Fruit fly (Drosophila melanogaster): ENCODE data around the gene CG3032.
A peak's percentile ranks its signal among the peaks of the same experiment; 100 is the strongest.

The CG3032 gene

DNA sequence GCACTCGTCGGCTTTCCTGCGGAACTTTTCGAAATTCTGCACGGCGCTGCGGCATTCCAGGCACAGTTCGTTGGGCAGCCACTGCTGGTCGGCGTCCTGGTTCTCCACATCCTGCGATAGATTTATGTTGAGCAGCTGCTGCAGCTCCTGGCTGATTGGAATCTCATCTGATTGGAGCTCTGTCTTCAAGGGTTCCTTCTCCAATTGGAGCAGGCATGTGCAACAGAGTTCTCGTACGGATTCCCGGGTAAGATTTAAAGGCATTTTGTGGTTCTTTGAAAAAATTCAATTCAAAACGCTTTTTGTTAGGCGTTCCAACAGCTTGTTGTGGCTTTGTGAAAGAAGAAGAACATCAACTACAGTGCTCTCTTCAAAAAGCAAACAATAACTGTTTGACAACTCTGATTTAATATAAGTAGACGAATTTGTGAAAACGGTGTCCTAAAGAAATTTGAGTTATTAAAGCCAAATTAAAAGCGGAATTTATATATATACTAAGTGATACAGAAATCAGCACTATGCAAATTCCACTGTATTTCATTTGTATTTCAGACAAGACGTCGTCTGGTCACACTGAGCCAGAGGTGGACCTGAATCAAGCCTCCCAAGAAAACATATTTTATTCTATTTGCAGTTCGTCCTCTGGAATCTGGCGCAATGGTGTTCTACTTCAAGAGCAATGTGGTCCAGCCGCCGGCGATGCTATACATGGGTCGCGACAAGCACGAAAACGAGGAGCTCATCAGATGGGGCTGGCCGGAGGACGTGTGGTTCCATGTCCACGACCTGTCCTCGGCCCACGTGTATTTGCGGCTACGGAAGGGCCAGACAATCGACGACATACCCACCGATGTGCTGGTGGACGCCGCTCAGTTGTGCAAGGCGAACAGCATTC, at the start of gene CG3032, which contains the start of gene CG4593:
Gene CG3032, minus strand, starts transcription at position 562 of the 895 bp plus-strand sequence.
Gene CG4593, plus strand, starts transcription at position 568 of the 895 bp plus-strand sequence.
- TF ChIP-seq Snoo (tag; optimal IDR thresholded peaks at IDR 0.05), result peak; percentile 79
- TF ChIP-seq EcR (GFP tag; optimal IDR thresholded peaks at IDR 0.05), result no peak
- no peak for TF ChIP-seq D1 (tag; optimal IDR thresholded peaks at IDR 0.05)
- peak; percentile 91 for TF ChIP-seq CG8301 (tag; optimal IDR thresholded peaks at IDR 0.05)
- peak; percentile 84 for TF ChIP-seq CG15710 (tag; optimal IDR thresholded peaks at IDR 0.05)
- peak; percentile 91 for TF ChIP-seq fd96Ca (GFP tag; IDR thresholded peaks at IDR 0.05)
- peak; percentile 97 for TF ChIP-seq CG12605 (GFP tag; IDR thresholded peaks at IDR 0.05)
- peak; percentile 31 for TF ChIP-seq gl (tag; optimal IDR thresholded peaks at IDR 0.05)
- peak; percentile 93 for TF ChIP-seq rn (GFP tag; IDR thresholded peaks at IDR 0.05)
- TF ChIP-seq Pif1A (GFP tag; optimal IDR thresholded peaks at IDR 0.05), result peak; percentile 85
- peak; percentile 90 for TF ChIP-seq CG14655 (GFP tag; optimal IDR thresholded peaks at IDR 0.05)
- peak; percentile 96 for TF ChIP-seq CG32121 (GFP tag; IDR thresholded peaks at IDR 0.05)
- TF ChIP-seq CG9948 (tag; optimal IDR thresholded peaks at IDR 0.05), result peak; percentile 82
- peak; percentile 75 for TF ChIP-seq Pif1B (GFP tag; optimal IDR thresholded peaks at IDR 0.05)
- TF ChIP-seq CG13204 (GFP tag; optimal IDR thresholded peaks at IDR 0.05), result peak; percentile 15
- TF ChIP-seq Ets98B (GFP tag; IDR thresholded peaks at IDR 0.05), result peak; percentile 98
- TF ChIP-seq CG4496 (GFP tag; IDR thresholded peaks at IDR 0.05), result peak; percentile 98
- peak; percentile 92 for TF ChIP-seq CG10348 (GFP tag; IDR thresholded peaks at IDR 0.05)
- peak; percentile 87 for TF ChIP-seq CG34367 (tag; optimal IDR thresholded peaks at IDR 0.05)
- peak; percentile 97 for TF ChIP-seq CG8159 (tag; optimal IDR thresholded peaks at IDR 0.05)
- peak; percentile 87 for TF ChIP-seq CG17806 (tag; optimal IDR thresholded peaks at IDR 0.05)

DNA sequence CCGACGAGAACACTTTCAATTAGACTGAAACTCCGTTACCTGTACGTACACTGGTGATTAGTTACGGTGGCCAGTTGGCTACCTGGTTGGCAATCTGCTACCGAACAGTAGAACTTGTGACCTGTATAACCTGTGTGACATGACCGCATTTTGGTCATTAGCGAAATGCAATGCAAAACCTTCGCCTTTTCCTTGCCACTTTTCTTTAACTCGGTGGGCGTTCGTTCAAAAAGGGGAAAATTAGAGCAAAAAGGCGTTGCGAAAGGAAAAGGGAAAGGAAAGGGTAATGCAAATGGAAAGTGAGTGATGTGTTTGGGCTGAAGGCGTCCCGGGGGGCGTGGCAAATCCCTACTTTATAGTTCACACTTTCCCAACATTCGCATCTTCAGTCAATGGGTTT, 45.3 kb upstream of the CG3032 start:
- no peak for TF ChIP-seq rn (GFP tag; IDR thresholded peaks at IDR 0.05)
- TF ChIP-seq Pif1B (GFP tag; optimal IDR thresholded peaks at IDR 0.05), result no peak
- TF ChIP-seq CG12605 (GFP tag; IDR thresholded peaks at IDR 0.05), result no peak
- TF ChIP-seq Snoo (tag; optimal IDR thresholded peaks at IDR 0.05), result no peak
- no peak for TF ChIP-seq EcR (GFP tag; optimal IDR thresholded peaks at IDR 0.05)
- TF ChIP-seq CG15710 (tag; optimal IDR thresholded peaks at IDR 0.05), result no peak
- TF ChIP-seq CG34367 (tag; optimal IDR thresholded peaks at IDR 0.05), result no peak
- TF ChIP-seq CG10348 (GFP tag; IDR thresholded peaks at IDR 0.05), result no peak
- TF ChIP-seq Ets98B (GFP tag; IDR thresholded peaks at IDR 0.05), result no peak

DNA sequence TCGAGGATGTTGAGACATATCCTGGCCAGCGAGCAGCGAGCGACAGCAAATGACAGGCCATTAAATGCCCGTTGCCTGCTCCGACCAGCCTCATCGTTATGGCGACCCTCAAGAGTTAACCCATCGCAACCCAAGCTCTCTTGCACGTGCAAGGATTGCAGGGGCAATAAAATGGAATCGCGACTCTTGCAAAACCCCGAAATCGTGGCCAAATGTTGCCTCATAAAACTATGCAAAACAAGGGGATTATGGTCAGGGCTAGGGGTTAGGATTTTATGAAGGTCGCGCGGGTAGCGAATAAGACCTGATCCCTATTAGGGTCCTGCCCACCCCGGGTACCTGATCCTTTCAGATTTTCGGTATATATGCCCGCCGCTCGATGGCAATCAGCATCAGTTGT, 35.4 kb upstream of the CG3032 start, which contains the start of gene nullo:
Gene nullo, plus strand, starts transcription at position 390 of the 400 bp plus-strand sequence.
- no peak for TF ChIP-seq Snoo (tag; optimal IDR thresholded peaks at IDR 0.05)

DNA sequence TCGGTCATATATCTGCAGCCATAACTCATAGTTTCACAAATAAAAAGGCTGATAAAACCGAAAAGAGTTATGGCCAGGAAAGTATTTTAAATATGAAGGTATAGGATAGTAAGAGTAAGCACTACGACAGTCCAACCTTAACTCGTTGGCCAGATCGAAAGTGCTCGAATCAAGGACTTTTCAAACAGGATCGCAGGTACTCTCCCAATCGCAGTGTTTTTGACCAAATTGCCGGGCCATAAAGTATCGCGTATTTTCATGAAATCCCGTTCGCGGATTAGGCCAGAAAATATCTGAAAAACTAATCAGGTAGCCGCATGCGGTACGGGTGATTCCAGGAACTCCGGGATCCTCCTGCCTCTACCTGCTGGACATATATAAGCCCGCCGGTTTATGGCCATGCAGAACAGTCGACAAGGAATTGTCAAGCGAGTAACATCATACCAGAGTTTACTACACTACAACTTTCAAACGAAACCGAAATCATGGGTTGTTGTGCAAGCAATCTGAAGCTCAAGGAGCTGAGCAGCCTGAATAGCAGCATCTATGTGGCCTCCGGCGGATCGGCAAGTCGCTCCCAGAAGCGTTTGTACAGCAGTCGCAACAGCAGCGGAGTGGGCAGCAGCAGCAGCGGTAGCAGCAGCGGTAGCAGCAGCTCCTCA, 26.7 kb upstream of the CG3032 start, which contains the start of gene CG14427:
Gene CG14427, plus strand, starts transcription at position 399 of the 662 bp plus-strand sequence.
- no peak for TF ChIP-seq CG13204 (GFP tag; optimal IDR thresholded peaks at IDR 0.05)
- no peak for TF ChIP-seq CG8159 (tag; optimal IDR thresholded peaks at IDR 0.05)
- TF ChIP-seq CG10348 (GFP tag; IDR thresholded peaks at IDR 0.05), result no peak
- no peak for TF ChIP-seq rn (GFP tag; IDR thresholded peaks at IDR 0.05)
- no peak for TF ChIP-seq CG34367 (tag; optimal IDR thresholded peaks at IDR 0.05)
- no peak for TF ChIP-seq CG15710 (tag; optimal IDR thresholded peaks at IDR 0.05)
- TF ChIP-seq CG9948 (tag; optimal IDR thresholded peaks at IDR 0.05), result no peak
- no peak for TF ChIP-seq Ets98B (GFP tag; IDR thresholded peaks at IDR 0.05)
- no peak for TF ChIP-seq fd96Ca (GFP tag; IDR thresholded peaks at IDR 0.05)
- no peak for TF ChIP-seq gl (tag; optimal IDR thresholded peaks at IDR 0.05)
- no peak for TF ChIP-seq Snoo (tag; optimal IDR thresholded peaks at IDR 0.05)
- TF ChIP-seq Pif1A (GFP tag; optimal IDR thresholded peaks at IDR 0.05), result no peak
- no peak for TF ChIP-seq CG14655 (GFP tag; optimal IDR thresholded peaks at IDR 0.05)
- no peak for TF ChIP-seq CG4496 (GFP tag; IDR thresholded peaks at IDR 0.05)

dm6 chrX:7037061-7037460, 23.4 kb upstream of the CG3032 start:
- TF ChIP-seq CG34367 (tag; optimal IDR thresholded peaks at IDR 0.05), result no peak
- TF ChIP-seq CG15710 (tag; optimal IDR thresholded peaks at IDR 0.05), result no peak
- no peak for TF ChIP-seq Pif1B (GFP tag; optimal IDR thresholded peaks at IDR 0.05)
- TF ChIP-seq Snoo (tag; optimal IDR thresholded peaks at IDR 0.05), result no peak
- TF ChIP-seq D1 (tag; optimal IDR thresholded peaks at IDR 0.05), result no peak
- no peak for TF ChIP-seq CG9948 (tag; optimal IDR thresholded peaks at IDR 0.05)

dm6 chrX:7034892-7035291, 21.2 kb upstream of the CG3032 start:
- no peak for TF ChIP-seq CG17806 (tag; optimal IDR thresholded peaks at IDR 0.05)
- no peak for TF ChIP-seq gl (tag; optimal IDR thresholded peaks at IDR 0.05)
- no peak for TF ChIP-seq CG8159 (tag; optimal IDR thresholded peaks at IDR 0.05)
- TF ChIP-seq CG8301 (tag; optimal IDR thresholded peaks at IDR 0.05), result no peak
- TF ChIP-seq rn (GFP tag; IDR thresholded peaks at IDR 0.05), result no peak
- TF ChIP-seq CG34367 (tag; optimal IDR thresholded peaks at IDR 0.05), result no peak
- no peak for TF ChIP-seq EcR (GFP tag; optimal IDR thresholded peaks at IDR 0.05)
- TF ChIP-seq Ets98B (GFP tag; IDR thresholded peaks at IDR 0.05), result no peak
- no peak for TF ChIP-seq CG13204 (GFP tag; optimal IDR thresholded peaks at IDR 0.05)
- TF ChIP-seq CG10348 (GFP tag; IDR thresholded peaks at IDR 0.05), result no peak
- TF ChIP-seq CG4496 (GFP tag; IDR thresholded peaks at IDR 0.05), result no peak
- no peak for TF ChIP-seq CG9948 (tag; optimal IDR thresholded peaks at IDR 0.05)
